Fruit fly (Drosophila melanogaster) whole organism, embryonic: ENCODE measurements around the gene CG31548.

ENCODE experiments used
- Atf-2 ChIP-seq: fragments of 200-800 bp; sonication (Bioruptor generic); optimal IDR thresholded peaks from 2 replicates; lab custom pipeline; 2016; ENCODE audit warnings: missing biosample characterization, missing genetic modification characterization
- BEAF-32 ChIP-seq: fragments of 200-800 bp; sonication (Bioruptor generic); optimal IDR thresholded peaks from 3 replicates; lab custom pipeline; 2017; ENCODE audit warnings: missing biosample characterization, missing genetic modification characterization, mild to moderate bottlenecking, moderate library complexity, missing genetic modification reagents
- CG1024 ChIP-seq: fragments of 200-800 bp; sonication (Bioruptor generic); IDR thresholded peaks from 2 replicates; pipeline ENCODE4 v1.3.6; 2022; ENCODE audit warnings: missing biosample characterization, missing genetic modification characterization
- CG10979 ChIP-seq: fragments of 200-800 bp; sonication (Bioruptor generic); optimal IDR thresholded peaks from 2 replicates; lab custom pipeline; 2018; ENCODE audit warnings: missing biosample characterization, mild to moderate bottlenecking, missing genetic modification characterization, moderate library complexity
- CG13894 ChIP-seq: fragments of 200-800 bp; sonication (Bioruptor generic); optimal IDR thresholded peaks from 3 replicates; lab custom pipeline; 2018; ENCODE audit warnings: missing biosample characterization, mild to moderate bottlenecking, missing genetic modification characterization, moderate library complexity
- CG14050 ChIP-seq: fragments of 200-800 bp; sonication (Bioruptor generic); IDR thresholded peaks from 3 replicates; pipeline ENCODE4 v1.3.6; 2022; ENCODE audit warnings: missing biosample characterization, missing genetic modification characterization
- CG1529 ChIP-seq: fragments of 200-800 bp; sonication (Bioruptor generic); optimal IDR thresholded peaks from 3 replicates; lab custom pipeline; 2018; ENCODE audit warnings: missing biosample characterization, missing genetic modification characterization
- CG15696 ChIP-seq: fragments of 200-800 bp; sonication (Bioruptor generic); optimal IDR thresholded peaks from 2 replicates; lab custom pipeline; 2019; ENCODE audit warnings: missing biosample characterization, mild to moderate bottlenecking, missing genetic modification characterization, moderate library complexity
- CG1647 ChIP-seq: fragments of 200-800 bp; sonication (Bioruptor generic); optimal IDR thresholded peaks from 3 replicates; lab custom pipeline; 2016; ENCODE audit warnings: missing biosample characterization, missing genetic modification characterization
- CG16779 ChIP-seq: fragments of 200-800 bp; sonication (Bioruptor generic); IDR thresholded peaks from 2 replicates; pipeline ENCODE4 v1.3.6; 2022; ENCODE audit warnings: missing biosample characterization, missing genetic modification characterization
- CG18599 ChIP-seq: fragments of 200-800 bp; sonication (Bioruptor generic); optimal IDR thresholded peaks from 3 replicates; lab custom pipeline; 2017; ENCODE audit warnings: missing biosample characterization, missing genetic modification characterization, mild to moderate bottlenecking, moderate library complexity, missing genetic modification reagents
- CG2202 ChIP-seq: fragments of 200-800 bp; sonication (Bioruptor generic); optimal IDR thresholded peaks from 2 replicates; lab custom pipeline; 2018; ENCODE audit warnings: missing biosample characterization, mild to moderate bottlenecking, missing genetic modification characterization
- CG32532 ChIP-seq: fragments of 200-800 bp; sonication (Bioruptor generic); IDR thresholded peaks from 2 replicates; pipeline ENCODE4 v1.3.6; 2022; ENCODE audit warnings: missing biosample characterization, missing genetic modification characterization
- CG3726 ChIP-seq: fragments of 200-800 bp; sonication (Bioruptor generic); IDR thresholded peaks from 3 replicates; pipeline ENCODE4, ENCODE4 v1.3.6; 2022; ENCODE audit warnings: missing biosample characterization, missing genetic modification characterization
- CG6654 ChIP-seq: fragments of 200-800 bp; sonication (Bioruptor generic); optimal IDR thresholded peaks from 2 replicates; lab custom pipeline; 2017; ENCODE audit warnings: missing biosample characterization, mild to moderate bottlenecking, missing genetic modification characterization
- CG7271 ChIP-seq: fragments of 200-800 bp; sonication (Bioruptor generic); optimal IDR thresholded peaks from 2 replicates; lab custom pipeline; 2018; ENCODE audit warnings: missing biosample characterization, mild to moderate bottlenecking, missing genetic modification characterization, moderate library complexity
- CG8290 ChIP-seq, 3 experiments: fragments of 200-800 bp; sonication (Bioruptor generic); optimal IDR thresholded peaks; 2 replicates each; lab custom pipeline; 2016 to 2019; ENCODE audit warnings: missing biosample characterization in 3 of 3, missing genetic modification characterization in 3 of 3, mild to moderate bottlenecking in 2 of 3, moderate library complexity in 1 of 3
- CG8765 ChIP-seq: fragments of 200-800 bp; sonication (Bioruptor generic); IDR thresholded peaks from 2 replicates; pipeline ENCODE4 v1.3.6; 2022; ENCODE audit warnings: missing biosample characterization, missing genetic modification characterization
- CkIIα-i1 ChIP-seq: fragments of 200-800 bp; sonication (Bioruptor generic); IDR thresholded peaks from 2 replicates; pipeline ENCODE4 v1.3.6; 2022; ENCODE audit warnings: missing biosample characterization, missing genetic modification characterization
- Dek ChIP-seq: fragments of 200-800 bp; sonication (Bioruptor generic); optimal IDR thresholded peaks from 3 replicates; lab custom pipeline; 2019; ENCODE audit warnings: missing biosample characterization, mild to moderate bottlenecking, missing genetic modification characterization, moderate library complexity
- Dip3 ChIP-seq: fragments of 200-800 bp; sonication (Bioruptor generic); optimal IDR thresholded peaks from 3 replicates; lab custom pipeline; 2016; ENCODE audit warnings: missing biosample characterization, missing genetic modification characterization
- E2f2 ChIP-seq: fragments of 200-800 bp; sonication (Bioruptor generic); IDR thresholded peaks from 2 replicates; pipeline ENCODE4 v1.3.6; 2022; ENCODE audit warnings: missing biosample characterization, missing genetic modification characterization
- Fer3 ChIP-seq: fragments of 200-800 bp; sonication (Bioruptor generic); optimal IDR thresholded peaks from 2 replicates; lab custom pipeline; 2018; ENCODE audit warnings: missing biosample characterization, mild to moderate bottlenecking, missing genetic modification characterization, moderate library complexity
- Hey ChIP-seq: fragments of 200-800 bp; sonication (Bioruptor generic); optimal IDR thresholded peaks from 3 replicates; lab custom pipeline; 2018; ENCODE audit warnings: missing biosample characterization, mild to moderate bottlenecking, missing genetic modification characterization
- Hsf ChIP-seq: fragments of 200-800 bp; sonication (Bioruptor generic); optimal IDR thresholded peaks from 3 replicates; lab custom pipeline; 2016; ENCODE audit warnings: missing biosample characterization, missing genetic modification characterization
- Med ChIP-seq: fragments of 200-800 bp; sonication (Bioruptor generic); peaks from one replicate; lab custom pipeline; 2016; ENCODE audit warnings: missing biosample characterization, missing genetic modification characterization, mild to moderate bottlenecking, inconsistent platforms, moderate library complexity
- NC2β ChIP-seq: fragments of 200-800 bp; sonication (Bioruptor generic); optimal IDR thresholded peaks from 2 replicates; lab custom pipeline; 2016; ENCODE audit warnings: missing biosample characterization, missing genetic modification characterization
- Ptx1 ChIP-seq: fragments of 200-800 bp; sonication (Bioruptor generic); IDR thresholded peaks from 2 replicates; pipeline ENCODE4 v1.3.6; 2022; ENCODE audit warnings: missing biosample characterization, missing genetic modification characterization
- Spps ChIP-seq: fragments of 200-800 bp; sonication (Bioruptor generic); optimal IDR thresholded peaks from 2 replicates; lab custom pipeline; 2018; ENCODE audit warnings: missing biosample characterization, mild to moderate bottlenecking, missing genetic modification characterization
- amos ChIP-seq: fragments of 200-800 bp; sonication (Bioruptor generic); IDR thresholded peaks from 2 replicates; pipeline ENCODE4 v1.3.6; 2022; ENCODE audit warnings: missing biosample characterization, missing genetic modification characterization; ENCODE audit not compliant: partially characterized antibody
- ase ChIP-seq: fragments of 200-800 bp; sonication (Bioruptor generic); IDR thresholded peaks from 3 replicates; pipeline ENCODE4 v1.3.6; 2022; ENCODE audit warnings: missing biosample characterization, missing genetic modification characterization
- ash1 ChIP-seq: fragments of 200-800 bp; sonication (Bioruptor generic); optimal IDR thresholded peaks from 2 replicates; lab custom pipeline; 2018; ENCODE audit warnings: missing biosample characterization, mild to moderate bottlenecking, missing genetic modification characterization
- ato ChIP-seq: fragments of 200-800 bp; sonication (Bioruptor generic); IDR thresholded peaks from 2 replicates; pipeline ENCODE4 v1.3.6; 2022; ENCODE audit warnings: missing biosample characterization, missing genetic modification characterization; ENCODE audit not compliant: partially characterized antibody
- bab2 ChIP-seq: fragments of 200-800 bp; sonication (Bioruptor generic); optimal IDR thresholded peaks from 2 replicates; lab custom pipeline; 2016; ENCODE audit warnings: missing biosample characterization, missing genetic modification characterization
- bsh ChIP-seq, 2 experiments: fragments of 200-800 bp; sonication (Bioruptor generic); optimal IDR thresholded peaks; 2 replicates each; lab custom pipeline; 2017 to 2018; ENCODE audit warnings: mild to moderate bottlenecking in 2 of 2, missing biosample characterization in 2 of 2, missing genetic modification characterization in 2 of 2, moderate library complexity in 1 of 2
- cg ChIP-seq: fragments of 200-800 bp; sonication (Bioruptor generic); optimal IDR thresholded peaks from 3 replicates; lab custom pipeline; 2019; ENCODE audit warnings: missing biosample characterization, mild to moderate bottlenecking, missing genetic modification characterization, moderate library complexity
- crc ChIP-seq: fragments of 200-800 bp; sonication (Bioruptor generic); optimal IDR thresholded peaks from 2 replicates; lab custom pipeline; 2016; ENCODE audit warnings: missing biosample characterization, missing genetic modification characterization
- danr ChIP-seq: fragments of 200-800 bp; sonication (Bioruptor generic); IDR thresholded peaks from 2 replicates; pipeline ENCODE4 v1.3.6; 2022; ENCODE audit warnings: missing biosample characterization, missing genetic modification characterization
- gce ChIP-seq: fragments of 200-800 bp; sonication (Bioruptor generic); IDR thresholded peaks from 3 replicates; pipeline ENCODE4 v1.3.6; 2022; ENCODE audit warnings: missing biosample characterization, missing genetic modification characterization
- gem ChIP-seq: fragments of 200-800 bp; sonication (Bioruptor generic); optimal IDR thresholded peaks from 2 replicates; lab custom pipeline; 2019; ENCODE audit warnings: missing biosample characterization, mild to moderate bottlenecking, missing genetic modification characterization, moderate library complexity
- her ChIP-seq: fragments of 200-800 bp; sonication (Bioruptor generic); optimal IDR thresholded peaks from 2 replicates; lab custom pipeline; 2016; ENCODE audit warnings: missing biosample characterization, missing genetic modification characterization
- sens-2 ChIP-seq: fragments of 200-800 bp; sonication (Bioruptor generic); IDR thresholded peaks from 2 replicates; pipeline ENCODE4 v1.3.6; 2022; ENCODE audit warnings: missing biosample characterization, missing genetic modification characterization
- sob ChIP-seq: fragments of 200-800 bp; sonication (Bioruptor generic); IDR thresholded peaks from 2 replicates; pipeline ENCODE4 v1.3.6; 2022; ENCODE audit warnings: missing biosample characterization, missing genetic modification characterization
- stwl ChIP-seq: fragments of 200-800 bp; sonication (Bioruptor generic); optimal IDR thresholded peaks from 3 replicates; lab custom pipeline; 2018; ENCODE audit warnings: missing biosample characterization, mild to moderate bottlenecking, missing genetic modification characterization, moderate library complexity
- twi ChIP-seq: fragments of 200-800 bp; optimal IDR thresholded peaks from 2 replicates; lab custom pipeline; 2019; ENCODE audit warnings: missing biosample characterization, mild to moderate bottlenecking, missing genetic modification characterization, moderate library complexity
- unc-4 ChIP-seq: fragments of 200-800 bp; sonication (Bioruptor generic); IDR thresholded peaks from 2 replicates; pipeline ENCODE4 v1.3.6; 2022; ENCODE audit warnings: missing biosample characterization, missing genetic modification characterization; ENCODE audit not compliant: partially characterized antibody
- vvl ChIP-seq: fragments of 200-800 bp; sonication (Bioruptor generic); IDR thresholded peaks from 2 replicates; pipeline ENCODE4 v1.3.6; 2022; ENCODE audit warnings: missing biosample characterization, missing genetic modification characterization
- wek ChIP-seq: fragments of 200-800 bp; sonication (Bioruptor generic); optimal IDR thresholded peaks from 3 replicates; lab custom pipeline; 2018; ENCODE audit warnings: missing biosample characterization, mild to moderate bottlenecking, missing genetic modification characterization, moderate library complexity
- zfh2 ChIP-seq: fragments of 200-800 bp; sonication (Bioruptor generic); optimal IDR thresholded peaks from 2 replicates; lab custom pipeline; 2016; ENCODE audit warnings: missing biosample characterization, missing genetic modification characterization

CG31548 gene

DNA sequence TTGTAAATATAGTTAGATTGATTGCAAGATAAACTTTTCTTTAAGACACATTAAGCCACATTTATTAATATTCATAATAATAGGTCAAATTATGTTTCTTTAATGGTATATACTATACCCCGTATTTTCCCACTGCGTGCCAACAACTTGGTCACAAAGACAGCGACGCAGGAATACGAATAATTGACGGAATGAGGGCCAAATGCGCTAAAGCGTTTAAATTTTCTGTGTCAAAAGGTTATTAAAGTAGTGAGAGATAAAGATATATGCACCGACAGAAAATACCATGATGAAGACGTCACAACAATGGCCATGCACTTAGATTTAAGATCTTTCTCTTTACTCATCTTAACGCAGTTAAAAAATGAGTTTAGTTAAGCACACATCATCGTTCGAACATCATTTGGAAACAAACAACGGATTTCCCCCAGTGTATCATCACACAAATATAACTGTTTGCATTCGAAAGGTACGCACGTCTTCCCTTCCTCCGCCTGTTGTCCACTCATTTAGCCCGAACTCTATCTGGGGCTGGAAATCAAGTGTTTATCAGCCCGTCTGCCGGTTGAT is 16.2 kb downstream of the CG31548 start (continued):
- TF ChIP-seq twi (tag; lab: Kevin White, UChicago) (peak; percentile 36), vvl (GFP tag; lab: Robert Waterston, UW) (peak; percentile 81), E2f2 (GFP tag; lab: Robert Waterston, UW) (0 out of 2 replicates have a peak, but pooled peaks have one; percentile 23), cg (GFP tag; lab: Kevin White, UChicago) (no peak), CG1647 (GFP tag; lab: Kevin White, UChicago) (peak; percentile 18), ase (GFP tag; lab: Robert Waterston, UW) (peak; percentile 55; the same call in 1 of the 3 replicates), CG8290 (GFP tag; optimal IDR thresholded peaks at IDR 0.05; lab: Kevin White, UChicago) (peak; percentile 7), CG8290 (tag; optimal IDR thresholded peaks at IDR 0.05; lab: Kevin White, UChicago) (peak in 1 of 2 experiments; percentile 81), Ptx1 (peak; percentile 71), CG6654 (GFP tag; lab: Kevin White, UChicago) (peak; percentile 38), bsh (GFP tag; optimal IDR thresholded peaks at IDR 0.05; lab: Kevin White, UChicago) (peak in 1 of 2 experiments; percentile 65), CkIIα-i1 (no peak), unc-4 (GFP tag; lab: Robert Waterston, UW) (no peak), her (GFP tag; lab: Kevin White, UChicago) (peak; percentile 44), CG3726 (GFP tag; lab: Robert Waterston, UW) (peak; percentile 59; the same call in 1 of the 3 replicates), CG15696 (no peak), stwl (tag; lab: Kevin White, UChicago) (no peak), Med (peak; percentile 94), CG18599 (GFP tag; lab: Kevin White, UChicago) (peak; percentile 65), amos (GFP tag; lab: Robert Waterston, UW) (no peak), Dip3 (peak; percentile 41), bab2 (GFP tag; lab: Kevin White, UChicago) (peak; percentile 69), Hey (no peak), CG13894 (no peak), CG7271 (tag; lab: Kevin White, UChicago) (no peak), danr (GFP tag; lab: Robert Waterston, UW) (no peak; the same call in 1 of the 2 replicates), ash1 (GFP tag; lab: Kevin White, UChicago) (no peak), CG1529 (GFP tag; lab: Kevin White, UChicago) (peak; percentile 42), Spps (no peak), CG1024 (peak; percentile 69), zfh2 (GFP tag; lab: Kevin White, UChicago) (peak; percentile 38), CG16779 (GFP tag; lab: Robert Waterston, UW) (no peak), Atf-2 (GFP tag; lab: Kevin White, UChicago) (peak; percentile 50), CG2202 (tag; lab: Kevin White, UChicago) (peak; percentile 27), CG32532 (GFP tag; lab: Robert Waterston, UW) (peak; percentile 60; the same call in 1 of the 2 replicates), Hsf (peak; percentile 54), CG10979 (peak; percentile 71), gce (peak; percentile 74), CG8765 (GFP tag; lab: Robert Waterston, UW) (no peak), sob (GFP tag; lab: Robert Waterston, UW) (peak; percentile 37; the same call in 1 of the 2 replicates), gem (tag; lab: Kevin White, UChicago) (peak; percentile 74), wek (GFP tag; lab: Kevin White, UChicago) (peak; percentile 29), BEAF-32 (GFP tag; lab: Kevin White, UChicago) (no peak), sens-2 (GFP tag; lab: Robert Waterston, UW) (peak; percentile 65), NC2β (GFP tag; lab: Kevin White, UChicago) (peak; percentile 62), CG14050 (GFP tag; lab: Robert Waterston, UW) (no peak), Fer3 (peak; percentile 58), crc (peak; percentile 52), ato (GFP tag; lab: Robert Waterston, UW) (no peak), Dek (tag; lab: Kevin White, UChicago) (peak; percentile 40)
